Worm (Caenorhabditis elegans) whole organism, late embryonic: Measurements from ENCODE around the gene epg-4.

Experiments used
- C08G9.2 ChIP-seq: sonication (generic microtip); optimal IDR thresholded peaks from 2 replicates; lab custom pipeline; 2016; ENCODE audit warnings: mild to moderate bottlenecking, missing genetic modification characterization, moderate library complexity, missing compliant biosample characterization
- C38D4.7 ChIP-seq: fragments of 200-800 bp; sonication (Bioruptor generic); optimal IDR thresholded peaks from 2 replicates; lab custom pipeline; 2018; ENCODE audit warnings: mild to moderate bottlenecking, missing genetic modification characterization, moderate library complexity, missing compliant biosample characterization
- K02D7.2 ChIP-seq: sonication (generic microtip); optimal IDR thresholded peaks from 2 replicates; lab custom pipeline; 2017; ENCODE audit warnings: mild to moderate bottlenecking, missing genetic modification characterization, missing compliant biosample characterization
- K09A11.1 ChIP-seq: sonication (generic microtip); optimal IDR thresholded peaks from 2 replicates; lab custom pipeline; 2017; ENCODE audit warnings: antibody characterized with exemption, mild to moderate bottlenecking, missing genetic modification characterization, missing compliant biosample characterization; ENCODE audit not compliant: insufficient read depth
- T23F11.4 ChIP-seq: fragments of 200-800 bp; sonication (Bioruptor generic); optimal IDR thresholded peaks from 2 replicates; lab custom pipeline; 2018; ENCODE audit warnings: mild to moderate bottlenecking, missing genetic modification characterization, missing compliant biosample characterization
- ahr-1 ChIP-seq: sonication (generic microtip); optimal IDR thresholded peaks from 2 replicates; lab custom pipeline; 2016; ENCODE audit warnings: missing genetic modification characterization, missing compliant biosample characterization
- ama-1 ChIP-seq: fragments of 150-350 bp; optimal IDR thresholded peaks from 2 replicates; lab custom pipeline; 2014
- ceh-18 ChIP-seq: sonication (generic microtip); optimal IDR thresholded peaks from 2 replicates; lab custom pipeline; 2016; ENCODE audit warnings: missing genetic modification characterization, missing compliant biosample characterization
- ceh-19 ChIP-seq: fragments of 200-800 bp; sonication (Bioruptor generic); optimal IDR thresholded peaks from 2 replicates; lab custom pipeline; 2018; ENCODE audit warnings: mild to moderate bottlenecking, missing genetic modification characterization, missing compliant biosample characterization
- ceh-2 ChIP-seq: sonication (generic microtip); optimal IDR thresholded peaks from 2 replicates; lab custom pipeline; 2016; ENCODE audit warnings: missing genotype, missing genetic modification characterization, missing compliant biosample characterization
- ceh-24 ChIP-seq: sonication (generic microtip); optimal IDR thresholded peaks from 2 replicates; lab custom pipeline; 2016; ENCODE audit warnings: mild to moderate bottlenecking, missing genetic modification characterization, missing compliant biosample characterization
- ceh-30 ChIP-seq: fragments of 150-350 bp; optimal IDR thresholded peaks from 2 replicates; lab custom pipeline; 2014; ENCODE audit warnings: missing biosample characterization, missing genetic modification characterization
- ceh-31 ChIP-seq: sonication (generic microtip); optimal IDR thresholded peaks from 2 replicates; lab custom pipeline; 2016; ENCODE audit warnings: missing genetic modification characterization, missing compliant biosample characterization
- ceh-34 ChIP-seq: sonication (generic microtip); optimal IDR thresholded peaks from 2 replicates; lab custom pipeline; 2016; ENCODE audit warnings: mild to moderate bottlenecking, missing genetic modification characterization, missing compliant biosample characterization
- ceh-45 ChIP-seq: fragments of 200-800 bp; sonication (Bioruptor generic); IDR thresholded peaks from 2 replicates; pipeline ENCODE4 v1.3.6; 2022; ENCODE audit warnings: missing genetic modification reagents, missing genetic modification characterization, missing compliant biosample characterization
- ceh-48 ChIP-seq: sonication (generic microtip); optimal IDR thresholded peaks from 2 replicates; lab custom pipeline; 2016; ENCODE audit warnings: missing genetic modification characterization, inconsistent platforms, missing compliant biosample characterization
- ceh-6 ChIP-seq: fragments of 200-800 bp; sonication (Bioruptor generic); optimal IDR thresholded peaks from 2 replicates; lab custom pipeline; 2018; ENCODE audit warnings: mild to moderate bottlenecking, missing genetic modification characterization, missing compliant biosample characterization
- ceh-9 ChIP-seq: sonication (generic microtip); optimal IDR thresholded peaks from 2 replicates; lab custom pipeline; 2016; ENCODE audit warnings: mild to moderate bottlenecking, missing genetic modification characterization, inconsistent platforms, missing compliant biosample characterization
- che-1 ChIP-seq: sonication (generic microtip); optimal IDR thresholded peaks from 2 replicates; lab custom pipeline; 2016; ENCODE audit warnings: mild to moderate bottlenecking, missing genetic modification characterization, missing compliant biosample characterization
- dmd-4 ChIP-seq: sonication (generic microtip); optimal IDR thresholded peaks from 2 replicates; lab custom pipeline; 2016; ENCODE audit warnings: borderline replicate concordance, missing genetic modification characterization, missing compliant biosample characterization
- elt-2 ChIP-seq: sonication (generic microtip); optimal IDR thresholded peaks from 2 replicates; lab custom pipeline; 2016; ENCODE audit warnings: missing genetic modification reagents, missing genetic modification characterization, missing compliant biosample characterization
- elt-4 ChIP-seq: sonication (generic microtip); optimal IDR thresholded peaks from 2 replicates; lab custom pipeline; 2016; ENCODE audit warnings: missing genetic modification characterization, missing compliant biosample characterization
- eyg-1 ChIP-seq: sonication (generic microtip); optimal IDR thresholded peaks from 2 replicates; lab custom pipeline; 2016; ENCODE audit warnings: missing genotype, missing genetic modification characterization, missing compliant biosample characterization
- fax-1 ChIP-seq: sonication (generic microtip); optimal IDR thresholded peaks from 2 replicates; lab custom pipeline; 2016; ENCODE audit warnings: missing genotype, missing genetic modification characterization, missing compliant biosample characterization
- gmeb-2 ChIP-seq: sonication (generic microtip); optimal IDR thresholded peaks from 2 replicates; lab custom pipeline; 2016; ENCODE audit warnings: missing genetic modification characterization, inconsistent platforms, missing compliant biosample characterization
- hlh-13 ChIP-seq: fragments of 200-800 bp; sonication (Bioruptor generic); optimal IDR thresholded peaks from 2 replicates; lab custom pipeline; 2018; ENCODE audit warnings: mild to moderate bottlenecking, missing genetic modification characterization, missing compliant biosample characterization
- hlh-30 ChIP-seq: sonication (generic microtip); optimal IDR thresholded peaks from 2 replicates; lab custom pipeline; 2017; ENCODE audit warnings: antibody characterized with exemption, missing genetic modification characterization, missing compliant biosample characterization; ENCODE audit not compliant: insufficient read depth
- lim-6 ChIP-seq: sonication (generic microtip); optimal IDR thresholded peaks from 2 replicates; lab custom pipeline; 2016; ENCODE audit warnings: missing genetic modification characterization, missing compliant biosample characterization
- lin-11 ChIP-seq: fragments of 200-800 bp; sonication (Bioruptor generic); optimal IDR thresholded peaks from 2 replicates; lab custom pipeline; 2018; ENCODE audit warnings: mild to moderate bottlenecking, missing genetic modification characterization, missing compliant biosample characterization
- madf-2 ChIP-seq: sonication (generic microtip); optimal IDR thresholded peaks from 2 replicates; lab custom pipeline; 2017; ENCODE audit warnings: missing genetic modification characterization, missing compliant biosample characterization
- mec-3 ChIP-seq: sonication (generic microtip); optimal IDR thresholded peaks from 2 replicates; lab custom pipeline; 2016; ENCODE audit warnings: borderline replicate concordance, missing genetic modification characterization, missing compliant biosample characterization
- nfya-1 ChIP-seq: sonication (generic microtip); optimal IDR thresholded peaks from 2 replicates; lab custom pipeline; 2017; ENCODE audit warnings: missing genetic modification characterization, mild to moderate bottlenecking, missing compliant biosample characterization, antibody characterized with exemption, moderate library complexity
- nhr-11 ChIP-seq: fragments of 150-350 bp; optimal IDR thresholded peaks from 2 replicates; lab custom pipeline; 2014; ENCODE audit warnings: missing biosample characterization, missing genetic modification characterization
- nhr-232 ChIP-seq: sonication (generic microtip); optimal IDR thresholded peaks from 2 replicates; lab custom pipeline; 2016; ENCODE audit warnings: missing genetic modification characterization, missing compliant biosample characterization
- npax-4 ChIP-seq: sonication (generic microtip); optimal IDR thresholded peaks from 2 replicates; lab custom pipeline; 2016; ENCODE audit warnings: missing genetic modification characterization, missing compliant biosample characterization
- odd-2 ChIP-seq: sonication (generic microtip); optimal IDR thresholded peaks from 2 replicates; lab custom pipeline; 2017; ENCODE audit warnings: antibody characterized with exemption, mild to moderate bottlenecking, missing genetic modification characterization, missing compliant biosample characterization
- pat-9 ChIP-seq: fragments of 200-800 bp; sonication (Bioruptor generic); optimal IDR thresholded peaks from 2 replicates; lab custom pipeline; 2018; ENCODE audit warnings: mild to moderate bottlenecking, missing genetic modification characterization, moderate library complexity, missing compliant biosample characterization
- pax-1 ChIP-seq: fragments of 150-350 bp; optimal IDR thresholded peaks from 2 replicates; lab custom pipeline; 2014; ENCODE audit warnings: missing biosample characterization, missing genetic modification characterization
- pha-2 ChIP-seq: sonication (generic microtip); optimal IDR thresholded peaks from 2 replicates; lab custom pipeline; 2017; ENCODE audit warnings: mild to moderate bottlenecking, missing genetic modification characterization, missing compliant biosample characterization
- pqm-1 ChIP-seq: sonication (generic microtip); optimal IDR thresholded peaks from 2 replicates; lab custom pipeline; 2016; ENCODE audit warnings: missing genetic modification characterization, missing compliant biosample characterization
- ref-2 ChIP-seq: sonication (generic microtip); optimal IDR thresholded peaks from 2 replicates; lab custom pipeline; 2016; ENCODE audit warnings: missing genetic modification characterization, missing compliant biosample characterization
- rnt-1 ChIP-seq: sonication (generic microtip); optimal IDR thresholded peaks from 2 replicates; lab custom pipeline; 2016; ENCODE audit warnings: missing genetic modification characterization, missing compliant biosample characterization
- sdc-2 ChIP-seq: sonication (generic microtip); optimal IDR thresholded peaks from 2 replicates; lab custom pipeline; 2016; ENCODE audit warnings: missing genotype, missing genetic modification characterization, missing compliant biosample characterization
- sox-2 ChIP-seq: fragments of 200-800 bp; sonication (Bioruptor generic); IDR thresholded peaks from 2 replicates; pipeline ENCODE4 v1.3.6; 2022; ENCODE audit warnings: missing genetic modification reagents, missing genetic modification characterization, missing compliant biosample characterization
- sox-4 ChIP-seq: sonication (generic microtip); optimal IDR thresholded peaks from 2 replicates; lab custom pipeline; 2017; ENCODE audit warnings: mild to moderate bottlenecking, missing genetic modification characterization, inconsistent platforms, missing compliant biosample characterization
- syd-9 ChIP-seq: sonication (generic microtip); optimal IDR thresholded peaks from 2 replicates; lab custom pipeline; 2016; ENCODE audit warnings: mild to moderate bottlenecking, missing genetic modification characterization, moderate library complexity, missing compliant biosample characterization
- tbx-2 ChIP-seq: sonication (generic microtip); optimal IDR thresholded peaks from 2 replicates; lab custom pipeline; 2016; ENCODE audit warnings: missing genetic modification characterization, missing compliant biosample characterization
- tbx-7 ChIP-seq: sonication (generic microtip); optimal IDR thresholded peaks from 2 replicates; lab custom pipeline; 2016; ENCODE audit warnings: missing genotype, missing genetic modification characterization, missing compliant biosample characterization
- unc-42 ChIP-seq: sonication (generic microtip); optimal IDR thresholded peaks from 2 replicates; lab custom pipeline; 2016; ENCODE audit warnings: missing genotype, missing genetic modification characterization, missing compliant biosample characterization
- zip-5 ChIP-seq: sonication (generic microtip); optimal IDR thresholded peaks from 2 replicates; lab custom pipeline; 2016; ENCODE audit warnings: missing genetic modification characterization, missing compliant biosample characterization
- ztf-16 ChIP-seq: sonication (generic microtip); optimal IDR thresholded peaks from 2 replicates; lab custom pipeline; 2017; ENCODE audit warnings: missing genetic modification characterization, missing compliant biosample characterization

The epg-4 gene

DNA sequence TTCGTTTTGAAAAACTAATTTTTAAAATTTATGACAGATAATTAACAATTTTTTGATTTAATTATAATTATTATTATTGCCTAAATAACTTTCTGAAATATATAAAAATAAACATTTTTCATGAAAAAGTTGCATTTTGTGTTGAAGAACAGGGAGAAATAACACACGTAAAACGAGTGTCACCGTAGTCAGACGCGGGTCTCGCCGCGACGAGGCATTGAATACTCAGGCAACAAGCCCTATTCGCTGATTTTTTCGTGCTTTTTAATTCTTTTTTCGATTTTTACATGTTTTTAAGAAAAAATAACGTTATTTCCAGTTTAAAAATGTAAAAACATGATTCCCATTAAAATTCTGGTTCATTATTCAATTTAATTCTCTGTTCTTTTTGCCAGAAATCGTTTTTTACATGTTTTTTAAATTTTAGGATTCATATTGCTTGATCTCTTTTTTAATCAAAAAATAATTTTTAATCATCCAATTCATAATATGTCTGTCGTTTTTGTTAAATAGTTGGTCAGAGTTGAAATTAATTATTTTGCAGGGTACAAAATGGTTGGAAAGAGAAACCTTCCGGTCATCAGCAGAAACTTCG, 26.0 kb downstream of the epg-4 start, which contains the start of gene rpl-6:
Gene rpl-6, plus strand, starts transcription at position 545 of the 595 bp plus-strand sequence.
- no peak for TF ChIP-seq ztf-16 (tag; lab: Kevin White, UChicago)
- TF ChIP-seq C08G9.2 (tag; lab: Kevin White, UChicago), result no peak
- no peak for TF ChIP-seq rnt-1
- TF ChIP-seq pax-1, result peak; percentile 57
- TF ChIP-seq ceh-48, result no peak
- peak; percentile 1 for TF ChIP-seq ceh-34 (tag; lab: Kevin White, UChicago)
- TF ChIP-seq pat-9, result no peak
- no peak for TF ChIP-seq ceh-18 (tag; lab: Kevin White, UChicago)
- no peak for TF ChIP-seq sox-2 (GFP tag; lab: Robert Waterston, UW)
- TF ChIP-seq ceh-24 (tag; lab: Kevin White, UChicago), result no peak
- no peak for TF ChIP-seq pqm-1 (tag; lab: Kevin White, UChicago)
- TF ChIP-seq hlh-13 (GFP tag; lab: Kevin White, UChicago), result no peak
- TF ChIP-seq tbx-7 (tag; lab: Kevin White, UChicago), result no peak
- no peak for TF ChIP-seq nhr-232 (tag; lab: Kevin White, UChicago)
- TF ChIP-seq dmd-4 (tag; lab: Kevin White, UChicago), result no peak
- peak; percentile 42 for TF ChIP-seq elt-2
- TF ChIP-seq odd-2 (tag; lab: Kevin White, UChicago), result no peak
- TF ChIP-seq sox-4, result no peak
- TF ChIP-seq K09A11.1 (tag; lab: Kevin White, UChicago), result no peak
- peak; percentile 12 for TF ChIP-seq unc-42 (tag; lab: Kevin White, UChicago)
- no peak for TF ChIP-seq hlh-30 (tag; lab: Kevin White, UChicago)
- TF ChIP-seq che-1 (tag; lab: Kevin White, UChicago), result no peak
- TF ChIP-seq nfya-1 (tag; lab: Kevin White, UChicago), result peak; percentile 93
- TF ChIP-seq npax-4, result no peak
- TF ChIP-seq ref-2, result no peak
- no peak for TF ChIP-seq gmeb-2 (tag; lab: Kevin White, UChicago)
- no peak for TF ChIP-seq ceh-45
- no peak for TF ChIP-seq nhr-11 (tag; lab: Kevin White, UChicago)
- TF ChIP-seq sdc-2 (tag; lab: Kevin White, UChicago), result no peak
- no peak for TF ChIP-seq mec-3 (tag; lab: Kevin White, UChicago)
- TF ChIP-seq ahr-1 (tag; lab: Kevin White, UChicago), result no peak
- no peak for TF ChIP-seq zip-5 (tag; lab: Kevin White, UChicago)
- TF ChIP-seq ceh-19, result no peak
- TF ChIP-seq C38D4.7 (GFP tag; lab: Kevin White, UChicago), result no peak
- TF ChIP-seq ceh-6 (GFP tag; lab: Kevin White, UChicago), result no peak
- TF ChIP-seq pha-2 (tag; lab: Kevin White, UChicago), result peak; percentile 4
- TF ChIP-seq lim-6, result no peak
- peak; percentile 23 for TF ChIP-seq tbx-2 (tag; lab: Kevin White, UChicago)
- no peak for TF ChIP-seq K02D7.2
- no peak for TF ChIP-seq fax-1 (tag; lab: Kevin White, UChicago)
- no peak for TF ChIP-seq madf-2
- TF ChIP-seq ceh-30 (tag; lab: Kevin White, UChicago), result no peak
- TF ChIP-seq syd-9 (tag; lab: Kevin White, UChicago), result no peak
- TF ChIP-seq lin-11 (tag; lab: Kevin White, UChicago), result no peak
- TF ChIP-seq T23F11.4, result no peak
- TF ChIP-seq ceh-31, result peak; percentile 34
- no peak for TF ChIP-seq elt-4 (tag; lab: Kevin White, UChicago)
- no peak for TF ChIP-seq ceh-2 (tag; lab: Kevin White, UChicago)
- no peak for TF ChIP-seq ceh-9 (tag; lab: Kevin White, UChicago)
- no peak for TF ChIP-seq eyg-1
- TF ChIP-seq ama-1, result no peak
